Fruit fly (Drosophila melanogaster): ENCODE measurements around the gene CG13297.

DNA sequence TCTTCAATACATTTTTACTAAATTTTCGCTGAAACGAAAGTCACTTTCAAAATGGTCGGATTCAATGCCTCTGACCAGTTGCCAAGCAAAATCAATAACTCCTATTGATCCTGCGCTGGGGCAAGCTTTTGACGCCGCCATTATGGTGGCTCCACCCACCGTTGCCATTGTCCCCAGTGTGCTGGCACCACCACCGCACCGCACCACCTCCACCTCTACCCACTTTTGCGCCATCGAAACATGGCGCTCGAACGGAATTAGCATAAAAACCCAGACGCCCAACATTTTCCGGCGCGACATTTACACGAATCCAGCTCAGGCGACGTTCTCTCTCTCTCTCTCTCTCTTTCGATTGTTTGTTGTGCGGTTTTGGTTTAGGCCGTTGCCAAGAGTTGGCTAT lies 40.3 kb downstream of the CG13297 start:
- no peak for TF ChIP-seq CG8478 (optimal IDR thresholded peaks at IDR 0.05)
- TF ChIP-seq CTCF (optimal IDR thresholded peaks at IDR 0.05), result no peak

All from S2 (cell line).